Worm (Caenorhabditis elegans) whole organism, late embryonic: ENCODE results near the gene F41G3.18.
A peak's percentile ranks its signal among the peaks of the same experiment; 100 is the strongest.

Source experiments
- C08G9.2 ChIP-seq: sonication (generic microtip); optimal IDR thresholded peaks from 2 replicates; lab custom pipeline; 2016; ENCODE audit warnings: mild to moderate bottlenecking, missing genetic modification characterization, moderate library complexity, missing compliant biosample characterization
- K02D7.2 ChIP-seq: sonication (generic microtip); optimal IDR thresholded peaks from 2 replicates; lab custom pipeline; 2017; ENCODE audit warnings: mild to moderate bottlenecking, missing genetic modification characterization, missing compliant biosample characterization
- K09A11.1 ChIP-seq: sonication (generic microtip); optimal IDR thresholded peaks from 2 replicates; lab custom pipeline; 2017; ENCODE audit warnings: antibody characterized with exemption, mild to moderate bottlenecking, missing genetic modification characterization, missing compliant biosample characterization; ENCODE audit not compliant: insufficient read depth
- T23F11.4 ChIP-seq: fragments of 200-800 bp; sonication (Bioruptor generic); optimal IDR thresholded peaks from 2 replicates; lab custom pipeline; 2018; ENCODE audit warnings: mild to moderate bottlenecking, missing genetic modification characterization, missing compliant biosample characterization
- Y22D7AL.16 ChIP-seq: sonication (generic microtip); optimal IDR thresholded peaks from 2 replicates; lab custom pipeline; 2016; ENCODE audit warnings: missing genetic modification characterization, missing compliant biosample characterization
- ama-1 ChIP-seq: fragments of 150-350 bp; optimal IDR thresholded peaks from 2 replicates; lab custom pipeline; 2014
- ceh-14 ChIP-seq: sonication (generic microtip); optimal IDR thresholded peaks from 2 replicates; lab custom pipeline; 2016; ENCODE audit warnings: missing genotype, missing genetic modification characterization, missing compliant biosample characterization
- ceh-18 ChIP-seq: sonication (generic microtip); optimal IDR thresholded peaks from 2 replicates; lab custom pipeline; 2016; ENCODE audit warnings: missing genetic modification characterization, missing compliant biosample characterization
- ceh-2 ChIP-seq: sonication (generic microtip); optimal IDR thresholded peaks from 2 replicates; lab custom pipeline; 2016; ENCODE audit warnings: missing genotype, missing genetic modification characterization, missing compliant biosample characterization
- ceh-22 ChIP-seq: sonication (generic microtip); optimal IDR thresholded peaks from 2 replicates; lab custom pipeline; 2017; ENCODE audit warnings: missing biosample characterization, missing genetic modification characterization
- ceh-24 ChIP-seq: sonication (generic microtip); optimal IDR thresholded peaks from 2 replicates; lab custom pipeline; 2016; ENCODE audit warnings: mild to moderate bottlenecking, missing genetic modification characterization, missing compliant biosample characterization
- ceh-31 ChIP-seq: sonication (generic microtip); optimal IDR thresholded peaks from 2 replicates; lab custom pipeline; 2016; ENCODE audit warnings: missing genetic modification characterization, missing compliant biosample characterization
- ceh-45 ChIP-seq: fragments of 200-800 bp; sonication (Bioruptor generic); IDR thresholded peaks from 2 replicates; pipeline ENCODE4 v1.3.6; 2022; ENCODE audit warnings: missing genetic modification reagents, missing genetic modification characterization, missing compliant biosample characterization
- ceh-6 ChIP-seq: fragments of 200-800 bp; sonication (Bioruptor generic); optimal IDR thresholded peaks from 2 replicates; lab custom pipeline; 2018; ENCODE audit warnings: mild to moderate bottlenecking, missing genetic modification characterization, missing compliant biosample characterization
- ceh-9 ChIP-seq: sonication (generic microtip); optimal IDR thresholded peaks from 2 replicates; lab custom pipeline; 2016; ENCODE audit warnings: mild to moderate bottlenecking, missing genetic modification characterization, inconsistent platforms, missing compliant biosample characterization
- dve-1 ChIP-seq: sonication (generic microtip); optimal IDR thresholded peaks from 2 replicates; lab custom pipeline; 2017; ENCODE audit warnings: antibody characterized with exemption, mild to moderate bottlenecking, missing genetic modification characterization, missing compliant biosample characterization
- elt-2 ChIP-seq: sonication (generic microtip); optimal IDR thresholded peaks from 2 replicates; lab custom pipeline; 2016; ENCODE audit warnings: missing genetic modification reagents, missing genetic modification characterization, missing compliant biosample characterization
- elt-4 ChIP-seq: sonication (generic microtip); optimal IDR thresholded peaks from 2 replicates; lab custom pipeline; 2016; ENCODE audit warnings: missing genetic modification characterization, missing compliant biosample characterization
- ets-4 ChIP-seq: sonication (generic microtip); optimal IDR thresholded peaks from 2 replicates; lab custom pipeline; 2016; ENCODE audit warnings: missing genetic modification characterization, missing compliant biosample characterization
- fax-1 ChIP-seq: sonication (generic microtip); optimal IDR thresholded peaks from 2 replicates; lab custom pipeline; 2016; ENCODE audit warnings: missing genotype, missing genetic modification characterization, missing compliant biosample characterization
- fkh-10 ChIP-seq: fragments of 150-350 bp; optimal IDR thresholded peaks from 2 replicates; lab custom pipeline; 2014; ENCODE audit warnings: missing biosample characterization, missing genetic modification reagents, missing genetic modification characterization
- fkh-6 ChIP-seq: sonication (generic microtip); optimal IDR thresholded peaks from 2 replicates; lab custom pipeline; 2016; ENCODE audit warnings: missing genetic modification characterization, missing compliant biosample characterization
- gmeb-2 ChIP-seq: sonication (generic microtip); optimal IDR thresholded peaks from 2 replicates; lab custom pipeline; 2016; ENCODE audit warnings: missing genetic modification characterization, inconsistent platforms, missing compliant biosample characterization
- hlh-13 ChIP-seq: fragments of 200-800 bp; sonication (Bioruptor generic); optimal IDR thresholded peaks from 2 replicates; lab custom pipeline; 2018; ENCODE audit warnings: mild to moderate bottlenecking, missing genetic modification characterization, missing compliant biosample characterization
- hlh-15 ChIP-seq: sonication (generic microtip); optimal IDR thresholded peaks from 2 replicates; lab custom pipeline; 2016; ENCODE audit warnings: missing genetic modification characterization, missing compliant biosample characterization
- hlh-8 ChIP-seq: sonication (generic microtip); optimal IDR thresholded peaks from 2 replicates; lab custom pipeline; 2016; ENCODE audit warnings: missing genotype, missing genetic modification characterization, missing compliant biosample characterization
- madf-2 ChIP-seq: sonication (generic microtip); optimal IDR thresholded peaks from 2 replicates; lab custom pipeline; 2017; ENCODE audit warnings: missing genetic modification characterization, missing compliant biosample characterization
- mec-3 ChIP-seq: sonication (generic microtip); optimal IDR thresholded peaks from 2 replicates; lab custom pipeline; 2016; ENCODE audit warnings: borderline replicate concordance, missing genetic modification characterization, missing compliant biosample characterization
- nfya-1 ChIP-seq: sonication (generic microtip); optimal IDR thresholded peaks from 2 replicates; lab custom pipeline; 2017; ENCODE audit warnings: missing genetic modification characterization, mild to moderate bottlenecking, missing compliant biosample characterization, antibody characterized with exemption, moderate library complexity
- nhr-11 ChIP-seq: fragments of 150-350 bp; optimal IDR thresholded peaks from 2 replicates; lab custom pipeline; 2014; ENCODE audit warnings: missing biosample characterization, missing genetic modification characterization
- nhr-232 ChIP-seq: sonication (generic microtip); optimal IDR thresholded peaks from 2 replicates; lab custom pipeline; 2016; ENCODE audit warnings: missing genetic modification characterization, missing compliant biosample characterization
- odd-2 ChIP-seq: sonication (generic microtip); optimal IDR thresholded peaks from 2 replicates; lab custom pipeline; 2017; ENCODE audit warnings: antibody characterized with exemption, mild to moderate bottlenecking, missing genetic modification characterization, missing compliant biosample characterization
- pag-3 ChIP-seq: sonication (generic microtip); optimal IDR thresholded peaks from 2 replicates; lab custom pipeline; 2016; ENCODE audit warnings: missing compliant biosample characterization, missing genetic modification characterization, borderline replicate concordance
- pat-9 ChIP-seq: fragments of 200-800 bp; sonication (Bioruptor generic); optimal IDR thresholded peaks from 2 replicates; lab custom pipeline; 2018; ENCODE audit warnings: mild to moderate bottlenecking, missing genetic modification characterization, moderate library complexity, missing compliant biosample characterization
- pax-1 ChIP-seq: fragments of 150-350 bp; optimal IDR thresholded peaks from 2 replicates; lab custom pipeline; 2014; ENCODE audit warnings: missing biosample characterization, missing genetic modification characterization
- pqm-1 ChIP-seq: sonication (generic microtip); optimal IDR thresholded peaks from 2 replicates; lab custom pipeline; 2016; ENCODE audit warnings: missing genetic modification characterization, missing compliant biosample characterization
- ref-2 ChIP-seq: sonication (generic microtip); optimal IDR thresholded peaks from 2 replicates; lab custom pipeline; 2016; ENCODE audit warnings: missing genetic modification characterization, missing compliant biosample characterization
- rnt-1 ChIP-seq: sonication (generic microtip); optimal IDR thresholded peaks from 2 replicates; lab custom pipeline; 2016; ENCODE audit warnings: missing genetic modification characterization, missing compliant biosample characterization
- sdc-2 ChIP-seq: sonication (generic microtip); optimal IDR thresholded peaks from 2 replicates; lab custom pipeline; 2016; ENCODE audit warnings: missing genotype, missing genetic modification characterization, missing compliant biosample characterization
- sox-2 ChIP-seq: fragments of 200-800 bp; sonication (Bioruptor generic); IDR thresholded peaks from 2 replicates; pipeline ENCODE4 v1.3.6; 2022; ENCODE audit warnings: missing genetic modification reagents, missing genetic modification characterization, missing compliant biosample characterization
- sox-4 ChIP-seq: sonication (generic microtip); optimal IDR thresholded peaks from 2 replicates; lab custom pipeline; 2017; ENCODE audit warnings: mild to moderate bottlenecking, missing genetic modification characterization, inconsistent platforms, missing compliant biosample characterization
- syd-9 ChIP-seq: sonication (generic microtip); optimal IDR thresholded peaks from 2 replicates; lab custom pipeline; 2016; ENCODE audit warnings: mild to moderate bottlenecking, missing genetic modification characterization, moderate library complexity, missing compliant biosample characterization
- tbx-7 ChIP-seq: sonication (generic microtip); optimal IDR thresholded peaks from 2 replicates; lab custom pipeline; 2016; ENCODE audit warnings: missing genotype, missing genetic modification characterization, missing compliant biosample characterization
- ttx-3 ChIP-seq: sonication (generic microtip); optimal IDR thresholded peaks from 2 replicates; lab custom pipeline; 2016; ENCODE audit warnings: missing genetic modification reagents, missing genetic modification characterization, missing compliant biosample characterization
- unc-42 ChIP-seq: sonication (generic microtip); optimal IDR thresholded peaks from 2 replicates; lab custom pipeline; 2016; ENCODE audit warnings: missing genotype, missing genetic modification characterization, missing compliant biosample characterization
- unc-55 ChIP-seq: sonication (generic microtip); optimal IDR thresholded peaks from 2 replicates; lab custom pipeline; 2017; ENCODE audit warnings: missing biosample characterization, missing genetic modification reagents, missing genetic modification characterization
- unc-86 ChIP-seq: sonication (generic microtip); optimal IDR thresholded peaks from 2 replicates; lab custom pipeline; 2016; ENCODE audit warnings: missing genetic modification characterization, missing compliant biosample characterization
- zip-5 ChIP-seq: sonication (generic microtip); optimal IDR thresholded peaks from 2 replicates; lab custom pipeline; 2016; ENCODE audit warnings: missing genetic modification characterization, missing compliant biosample characterization
- ztf-16 ChIP-seq: sonication (generic microtip); optimal IDR thresholded peaks from 2 replicates; lab custom pipeline; 2017; ENCODE audit warnings: missing genetic modification characterization, missing compliant biosample characterization

Gene F41G3.18

DNA sequence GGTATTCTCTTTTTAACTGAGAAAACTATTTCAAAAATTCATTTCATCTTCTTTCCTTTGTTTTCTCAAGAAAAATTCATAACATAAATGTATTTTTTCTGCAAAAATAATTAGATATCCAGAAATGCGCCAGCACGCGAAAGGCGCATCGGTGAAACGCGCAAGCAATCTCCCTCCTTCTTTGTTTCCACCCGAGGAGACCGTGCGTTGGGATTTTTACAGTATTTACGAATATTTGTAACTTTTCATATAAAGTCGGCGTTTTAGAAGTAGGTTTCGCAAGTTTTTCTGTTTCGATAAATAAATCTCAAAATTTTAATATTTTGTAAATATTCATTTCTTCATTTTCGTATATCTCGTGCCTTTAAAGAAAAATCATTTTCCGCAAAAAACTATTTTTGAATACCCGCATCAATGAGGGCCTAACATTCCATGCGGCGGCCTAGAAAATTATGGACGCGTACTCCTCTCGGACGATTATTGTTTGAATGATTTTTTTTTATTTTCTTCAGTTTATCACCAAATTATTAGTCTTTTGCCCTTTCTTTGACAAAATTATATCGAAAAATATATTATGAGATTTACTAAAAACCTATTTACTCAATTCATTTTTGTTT is 8.4 kb downstream of the F41G3.18 start, which contains the start of gene ssup-72 (continued):
- TF ChIP-seq sox-2 (GFP tag; lab: Robert Waterston, UW): no peak; the same call in 1 of the 2 replicates
- TF ChIP-seq Y22D7AL.16 (tag; lab: Kevin White, UChicago): no peak
- TF ChIP-seq ceh-18 (tag; lab: Kevin White, UChicago): no peak
- TF ChIP-seq hlh-15: no peak
- peak; percentile 35 for TF ChIP-seq ref-2 (tag; lab: Kevin White, UChicago)
- TF ChIP-seq ceh-24 (tag; lab: Kevin White, UChicago): no peak
- TF ChIP-seq nfya-1: peak; percentile 4
- TF ChIP-seq ceh-31 (tag; lab: Kevin White, UChicago): peak; percentile 88
- peak; percentile 32 for TF ChIP-seq unc-42
- TF ChIP-seq zip-5 (tag; lab: Kevin White, UChicago): peak; percentile 59
- no peak for TF ChIP-seq ceh-9 (tag; lab: Kevin White, UChicago)
- no peak for TF ChIP-seq madf-2 (tag; lab: Kevin White, UChicago)
- peak; percentile 77 for TF ChIP-seq ceh-2 (tag; lab: Kevin White, UChicago)
- peak; percentile 39 for TF ChIP-seq elt-2 (tag; lab: Kevin White, UChicago)
- TF ChIP-seq dve-1 (tag; lab: Kevin White, UChicago): no peak
- no peak for TF ChIP-seq nhr-232 (tag; lab: Kevin White, UChicago)
- peak; percentile 82 for TF ChIP-seq tbx-7 (tag; lab: Kevin White, UChicago)
- no peak for TF ChIP-seq unc-55 (GFP tag; lab: Kevin White, UChicago)
- TF ChIP-seq fax-1 (tag; lab: Kevin White, UChicago): no peak
- TF ChIP-seq sdc-2 (tag; lab: Kevin White, UChicago): no peak
- TF ChIP-seq fkh-6 (tag; lab: Kevin White, UChicago): no peak
- no peak for TF ChIP-seq ceh-22 (tag; lab: Kevin White, UChicago)
- TF ChIP-seq ceh-6: no peak
- no peak for TF ChIP-seq odd-2 (tag; lab: Kevin White, UChicago)
- TF ChIP-seq nhr-11: no peak
- peak; percentile 33 for TF ChIP-seq rnt-1 (tag; lab: Kevin White, UChicago)
- TF ChIP-seq elt-4: no peak
- TF ChIP-seq hlh-13 (GFP tag; lab: Kevin White, UChicago): no peak
- no peak for TF ChIP-seq ttx-3 (tag; lab: Kevin White, UChicago)
- TF ChIP-seq fkh-10 (GFP tag; lab: Kevin White, UChicago): no peak
- no peak for TF ChIP-seq pax-1
- TF ChIP-seq hlh-8 (tag; lab: Kevin White, UChicago): peak; percentile 72
- no peak for TF ChIP-seq ama-1
- no peak for TF ChIP-seq gmeb-2 (tag; lab: Kevin White, UChicago)
- TF ChIP-seq sox-4 (tag; lab: Kevin White, UChicago): no peak
- peak; percentile 22 for TF ChIP-seq ceh-14
- no peak for TF ChIP-seq pag-3
- no peak for TF ChIP-seq pqm-1 (tag; lab: Kevin White, UChicago)
- no peak for TF ChIP-seq syd-9 (tag; lab: Kevin White, UChicago)
- no peak for TF ChIP-seq ztf-16 (tag; lab: Kevin White, UChicago)
- TF ChIP-seq mec-3 (tag; lab: Kevin White, UChicago): no peak
- TF ChIP-seq, all 69 proteins: peak for 16

DNA sequence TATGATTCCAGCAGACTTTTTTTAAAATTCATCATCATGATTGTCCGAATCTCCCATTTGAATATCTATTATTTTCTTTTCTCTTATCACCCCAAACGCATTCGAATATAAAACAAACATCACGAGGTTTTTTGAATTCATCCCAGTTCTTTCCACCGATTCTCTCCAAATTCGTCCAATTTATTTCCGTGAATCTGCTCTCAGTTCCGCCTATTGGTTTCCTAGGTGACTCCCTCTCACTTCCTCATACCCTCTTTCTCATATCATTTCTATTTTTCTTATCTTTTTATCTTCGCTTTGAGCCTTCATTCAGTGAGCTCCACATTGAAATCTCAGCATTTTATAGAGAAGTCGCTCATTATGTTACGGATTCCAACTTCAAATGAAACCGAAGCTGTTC is 11.0 kb downstream of the F41G3.18 start, which contains the start of gene T13C2.7:
Gene T13C2.7, plus strand, starts transcription at position 301 of the 400 bp plus-strand sequence.
- TF ChIP-seq ama-1 (no peak), dve-1 (tag; lab: Kevin White, UChicago) (no peak), K02D7.2 (tag; lab: Kevin White, UChicago) (no peak), pat-9 (tag; lab: Kevin White, UChicago) (no peak), K09A11.1 (tag; lab: Kevin White, UChicago) (no peak), ets-4 (tag; lab: Kevin White, UChicago) (no peak), T23F11.4 (GFP tag; lab: Kevin White, UChicago) (no peak), ceh-2 (tag; lab: Kevin White, UChicago) (no peak), gmeb-2 (tag; lab: Kevin White, UChicago) (no peak), pax-1 (no peak), hlh-13 (GFP tag; lab: Kevin White, UChicago) (no peak), C08G9.2 (no peak), rnt-1 (tag; lab: Kevin White, UChicago) (no peak), madf-2 (tag; lab: Kevin White, UChicago) (no peak), unc-86 (tag; lab: Kevin White, UChicago) (no peak), ceh-45 (GFP tag; lab: Robert Waterston, UW) (no peak), nhr-11 (no peak), sox-2 (GFP tag; lab: Robert Waterston, UW) (no peak)
